Fruit fly (Drosophila melanogaster) whole organism, embryonic: ENCODE measurements around the gene CG44303.

Experiments
- CG10543 ChIP-seq: fragments of 200-800 bp; sonication (Bioruptor generic); optimal IDR thresholded peaks from 3 replicates; lab custom pipeline; 2017; ENCODE audit warnings: missing biosample characterization, mild to moderate bottlenecking, missing genetic modification characterization, moderate library complexity
- CG11504 ChIP-seq: fragments of 200-800 bp; sonication (Bioruptor generic); optimal IDR thresholded peaks from 3 replicates; lab custom pipeline; 2019; ENCODE audit warnings: missing biosample characterization, mild to moderate bottlenecking, missing genetic modification characterization, moderate library complexity
- CG14014 ChIP-seq: fragments of 200-800 bp; sonication (Bioruptor generic); IDR thresholded peaks from 2 replicates; pipeline ENCODE4 v1.3.6; 2022; ENCODE audit warnings: missing biosample characterization, missing genetic modification characterization
- CG1529 ChIP-seq: fragments of 200-800 bp; sonication (Bioruptor generic); optimal IDR thresholded peaks from 3 replicates; lab custom pipeline; 2018; ENCODE audit warnings: missing biosample characterization, missing genetic modification characterization
- CG15479 ChIP-seq: fragments of 200-800 bp; sonication (Bioruptor generic); optimal IDR thresholded peaks from 3 replicates; lab custom pipeline; 2019; ENCODE audit warnings: missing biosample characterization, mild to moderate bottlenecking, missing genetic modification characterization, moderate library complexity
- CG1603 ChIP-seq: fragments of 200-800 bp; sonication (Bioruptor generic); optimal IDR thresholded peaks from 2 replicates; lab custom pipeline; 2019; ENCODE audit warnings: missing biosample characterization, mild to moderate bottlenecking, missing genetic modification characterization, moderate library complexity
- CG18599 ChIP-seq: fragments of 200-800 bp; sonication (Bioruptor generic); optimal IDR thresholded peaks from 3 replicates; lab custom pipeline; 2017; ENCODE audit warnings: missing biosample characterization, missing genetic modification characterization, mild to moderate bottlenecking, moderate library complexity, missing genetic modification reagents
- CG30431 ChIP-seq: fragments of 200-800 bp; sonication (Bioruptor generic); optimal IDR thresholded peaks from 2 replicates; lab custom pipeline; 2017; ENCODE audit warnings: missing biosample characterization, missing genetic modification characterization
- CG31365 ChIP-seq: fragments of 200-800 bp; sonication (Bioruptor generic); optimal IDR thresholded peaks from 2 replicates; lab custom pipeline; 2018; ENCODE audit warnings: missing biosample characterization, mild to moderate bottlenecking, missing genetic modification characterization
- CG31441 ChIP-seq: fragments of 200-800 bp; sonication (Bioruptor generic); IDR thresholded peaks from 2 replicates; pipeline ENCODE4 v1.3.6; 2022; ENCODE audit warnings: missing biosample characterization, missing genetic modification characterization
- CG34376 ChIP-seq: fragments of 200-800 bp; sonication (Bioruptor generic); optimal IDR thresholded peaks from 2 replicates; lab custom pipeline; 2018; ENCODE audit warnings: missing biosample characterization, mild to moderate bottlenecking, missing genetic modification characterization
- CG3838 ChIP-seq: fragments of 200-800 bp; sonication (Bioruptor generic); optimal IDR thresholded peaks from 3 replicates; lab custom pipeline; 2016; ENCODE audit warnings: missing biosample characterization, missing genetic modification characterization
- CG4730 ChIP-seq: fragments of 200-800 bp; sonication (Bioruptor generic); IDR thresholded peaks from 2 replicates; pipeline ENCODE4 v1.3.6; 2022; ENCODE audit warnings: missing biosample characterization, missing genetic modification characterization
- CG6175 ChIP-seq: fragments of 200-800 bp; sonication (Bioruptor generic); IDR thresholded peaks from 3 replicates; pipeline ENCODE4 v1.3.6; 2022; ENCODE audit warnings: missing biosample characterization, missing genetic modification characterization
- CG6791 ChIP-seq: fragments of 200-800 bp; sonication (Bioruptor generic); IDR thresholded peaks from 3 replicates; pipeline ENCODE4 v1.3.6; 2022; ENCODE audit warnings: missing biosample characterization, missing genetic modification characterization; ENCODE audit not compliant: partially characterized antibody
- CG7928 ChIP-seq: fragments of 200-800 bp; sonication (Bioruptor generic); optimal IDR thresholded peaks from 2 replicates; lab custom pipeline; 2017; ENCODE audit warnings: missing biosample characterization, mild to moderate bottlenecking, missing genetic modification characterization
- CG8089 ChIP-seq: fragments of 200-800 bp; sonication (Bioruptor generic); optimal IDR thresholded peaks from 3 replicates; lab custom pipeline; 2016; ENCODE audit warnings: missing biosample characterization, missing genetic modification characterization
- CG8290 ChIP-seq, 3 experiments: fragments of 200-800 bp; sonication (Bioruptor generic); optimal IDR thresholded peaks; 2 replicates each; lab custom pipeline; 2016 to 2019; ENCODE audit warnings: missing biosample characterization in 3 of 3, missing genetic modification characterization in 3 of 3, mild to moderate bottlenecking in 2 of 3, moderate library complexity in 1 of 3
- CTCF ChIP-seq: fragments of 200-800 bp; sonication (Bioruptor generic); optimal IDR thresholded peaks from 2 replicates; lab custom pipeline; 2017; ENCODE audit warnings: missing biosample characterization, mild to moderate bottlenecking, missing genetic modification characterization, moderate library complexity
- Deaf1 ChIP-seq: fragments of 200-800 bp; optimal IDR thresholded peaks from 3 replicates; lab custom pipeline; 2019; ENCODE audit warnings: missing biosample characterization, mild to moderate bottlenecking, missing genetic modification characterization, moderate library complexity
- Dref ChIP-seq: fragments of 200-800 bp; sonication (Bioruptor generic); IDR thresholded peaks from 2 replicates; pipeline ENCODE4 v1.3.6; 2022; ENCODE audit warnings: missing biosample characterization, missing genetic modification characterization
- Drgx ChIP-seq: fragments of 200-800 bp; sonication (Bioruptor generic); IDR thresholded peaks from 2 replicates; pipeline ENCODE4 v1.3.6; 2022; ENCODE audit warnings: missing biosample characterization, missing genetic modification characterization
- Fer3 ChIP-seq: fragments of 200-800 bp; sonication (Bioruptor generic); optimal IDR thresholded peaks from 2 replicates; lab custom pipeline; 2018; ENCODE audit warnings: missing biosample characterization, mild to moderate bottlenecking, missing genetic modification characterization, moderate library complexity
- GATAe ChIP-seq: fragments of 200-800 bp; sonication (Bioruptor generic); conservative IDR thresholded peaks from 2 replicates; pipeline ENCODE4 v1.3.6; 2022; ENCODE audit warnings: missing biosample characterization, missing genetic modification characterization
- HmgD ChIP-seq: fragments of 200-800 bp; sonication (Bioruptor generic); optimal IDR thresholded peaks from 3 replicates; lab custom pipeline; 2016; ENCODE audit warnings: missing biosample characterization, missing genetic modification characterization
- Hr78 ChIP-seq, 2 experiments: fragments of 200-800 bp in 1 of 2; fragments of >200 bp in 1 of 2; sonication (Bioruptor generic) in 1 of 2; optimal IDR thresholded peaks; 2 replicates each; lab custom pipeline; 2017 to 2019; ENCODE audit warnings: missing biosample characterization in 2 of 2, missing genetic modification characterization in 2 of 2, mild to moderate bottlenecking in 1 of 2, moderate library complexity in 1 of 2
- Nf-YB ChIP-seq: fragments of 200-800 bp; sonication (Bioruptor generic); optimal IDR thresholded peaks from 3 replicates; lab custom pipeline; 2019; ENCODE audit warnings: missing biosample characterization, mild to moderate bottlenecking, missing genetic modification characterization, moderate library complexity
- Stat92E ChIP-seq, 3 experiments: fragments of >200 bp in 2 of 3; fragments of 200-800 bp in 1 of 3; sonication (Bioruptor generic) in 1 of 3; optimal IDR thresholded peaks; 2 replicates each; lab custom pipeline; 2017 to 2019; ENCODE audit warnings: missing biosample characterization in 3 of 3, missing genetic modification characterization in 3 of 3, mild to moderate bottlenecking in 1 of 3, moderate library complexity in 1 of 3
- Trl ChIP-seq, 3 experiments: fragments of >200 bp in 2 of 3; fragments of 200-800 bp in 1 of 3; sonication (Bioruptor generic) in 1 of 3; optimal IDR thresholded peaks; 2 replicates in 1 of 3; 3 replicates in 2 of 3; lab custom pipeline; 2016 to 2017; ENCODE audit warnings: missing biosample characterization in 1 of 3, missing genetic modification characterization in 1 of 3
- Xrp1 ChIP-seq: fragments of 200-800 bp; sonication (Bioruptor generic); IDR thresholded peaks from 2 replicates; pipeline ENCODE4 v1.3.6; 2022; ENCODE audit warnings: missing biosample characterization, missing genetic modification characterization
- bsh ChIP-seq, 2 experiments: fragments of 200-800 bp; sonication (Bioruptor generic); optimal IDR thresholded peaks; 2 replicates each; lab custom pipeline; 2017 to 2018; ENCODE audit warnings: mild to moderate bottlenecking in 2 of 2, missing biosample characterization in 2 of 2, missing genetic modification characterization in 2 of 2, moderate library complexity in 1 of 2
- cad ChIP-seq: fragments of >200 bp; optimal IDR thresholded peaks from 2 replicates; lab custom pipeline; 2017; ENCODE audit warnings: missing biosample characterization, missing genetic modification characterization
- ftz-f1 ChIP-seq: fragments of 200-800 bp; sonication (Bioruptor generic); optimal IDR thresholded peaks from 2 replicates; lab custom pipeline; 2016; ENCODE audit warnings: missing biosample characterization, missing genetic modification characterization
- fu2 ChIP-seq: fragments of 200-800 bp; sonication (Bioruptor generic); optimal IDR thresholded peaks from 2 replicates; lab custom pipeline; 2016; ENCODE audit warnings: missing biosample characterization, missing genetic modification characterization
- kah ChIP-seq: fragments of 200-800 bp; sonication (Bioruptor generic); optimal IDR thresholded peaks from 2 replicates; lab custom pipeline; 2018; ENCODE audit warnings: missing biosample characterization, mild to moderate bottlenecking, missing genetic modification characterization
- lbe ChIP-seq: fragments of 200-800 bp; sonication (Bioruptor generic); optimal IDR thresholded peaks from 2 replicates; lab custom pipeline; 2016; ENCODE audit warnings: missing biosample characterization, mild to moderate bottlenecking, missing genetic modification characterization
- maf-S ChIP-seq: fragments of 200-800 bp; sonication (Bioruptor generic); optimal IDR thresholded peaks from 2 replicates; lab custom pipeline; 2016; ENCODE audit warnings: missing biosample characterization, missing genetic modification characterization
- nom ChIP-seq: fragments of 200-800 bp; sonication (Bioruptor generic); optimal IDR thresholded peaks from 2 replicates; lab custom pipeline; 2017; ENCODE audit warnings: missing biosample characterization, missing genetic modification characterization, mild to moderate bottlenecking, moderate library complexity, missing genetic modification reagents
- pan ChIP-seq, 4 experiments: fragments of >200 bp in 3 of 4; fragments of 200-800 bp in 1 of 4; sonication (Bioruptor generic) in 1 of 4; optimal IDR thresholded peaks in 3 of 4; IDR thresholded peaks in 1 of 4; 2 replicates each; pipeline versions ENCODE4 v1.3.6 to Lab custom; 2017 to 2022; ENCODE audit warnings: missing biosample characterization in 2 of 4, missing genetic modification characterization in 2 of 4, mixed read lengths in 1 of 4
- pita ChIP-seq: fragments of 200-800 bp; sonication (Bioruptor generic); optimal IDR thresholded peaks from 2 replicates; lab custom pipeline; 2017; ENCODE audit warnings: missing biosample characterization, mild to moderate bottlenecking, missing genetic modification characterization
- sens ChIP-seq: fragments of 200-800 bp; sonication (Bioruptor generic); peaks from one replicate; lab custom pipeline; 2016; ENCODE audit warnings: missing biosample characterization, missing genetic modification characterization
- shn ChIP-seq: fragments of 200-800 bp; sonication (Bioruptor generic); optimal IDR thresholded peaks from 3 replicates; lab custom pipeline; 2016; ENCODE audit warnings: missing biosample characterization, missing genetic modification characterization
- stwl ChIP-seq: fragments of 200-800 bp; sonication (Bioruptor generic); optimal IDR thresholded peaks from 3 replicates; lab custom pipeline; 2018; ENCODE audit warnings: missing biosample characterization, mild to moderate bottlenecking, missing genetic modification characterization, moderate library complexity
- tap ChIP-seq: fragments of 200-800 bp; optimal IDR thresholded peaks from 3 replicates; lab custom pipeline; 2019; ENCODE audit warnings: missing biosample characterization, mild to moderate bottlenecking, missing genetic modification characterization, moderate library complexity
- tll ChIP-seq, 2 experiments: fragments of 200-800 bp in 1 of 2; fragments of >200 bp in 1 of 2; sonication (Bioruptor generic) in 1 of 2; optimal IDR thresholded peaks; 2 replicates each; lab custom pipeline; 2017 to 2019; ENCODE audit warnings: missing biosample characterization in 2 of 2, missing genetic modification characterization in 2 of 2, mild to moderate bottlenecking in 1 of 2, moderate library complexity in 1 of 2
- wor ChIP-seq: fragments of 200-800 bp; sonication (Bioruptor generic); IDR thresholded peaks from 2 replicates; pipeline ENCODE4 v1.3.6; 2022; ENCODE audit warnings: missing biosample characterization, missing genetic modification characterization

CG44303 gene

DNA sequence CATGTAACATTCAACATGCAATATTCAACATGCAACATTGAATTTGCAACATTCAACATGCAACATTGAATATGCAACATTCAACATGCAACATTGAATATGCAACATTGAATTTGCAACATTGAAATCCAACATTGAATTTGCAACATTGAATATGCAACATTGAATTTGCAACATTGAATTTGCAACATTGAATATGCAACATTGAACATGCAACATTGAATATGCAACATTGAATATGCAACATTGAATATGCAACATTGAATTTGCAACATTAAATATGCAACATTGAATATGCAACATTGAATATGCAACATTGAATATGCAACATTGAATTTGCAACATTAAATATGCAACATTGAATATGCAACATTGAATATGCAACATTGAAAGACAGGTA is 44.9 kb upstream of the CG44303 start:
- peak; percentile 53 for TF ChIP-seq CG11504
- TF ChIP-seq CG3838 (GFP tag; lab: Kevin White, UChicago) = peak; percentile 94

DNA sequence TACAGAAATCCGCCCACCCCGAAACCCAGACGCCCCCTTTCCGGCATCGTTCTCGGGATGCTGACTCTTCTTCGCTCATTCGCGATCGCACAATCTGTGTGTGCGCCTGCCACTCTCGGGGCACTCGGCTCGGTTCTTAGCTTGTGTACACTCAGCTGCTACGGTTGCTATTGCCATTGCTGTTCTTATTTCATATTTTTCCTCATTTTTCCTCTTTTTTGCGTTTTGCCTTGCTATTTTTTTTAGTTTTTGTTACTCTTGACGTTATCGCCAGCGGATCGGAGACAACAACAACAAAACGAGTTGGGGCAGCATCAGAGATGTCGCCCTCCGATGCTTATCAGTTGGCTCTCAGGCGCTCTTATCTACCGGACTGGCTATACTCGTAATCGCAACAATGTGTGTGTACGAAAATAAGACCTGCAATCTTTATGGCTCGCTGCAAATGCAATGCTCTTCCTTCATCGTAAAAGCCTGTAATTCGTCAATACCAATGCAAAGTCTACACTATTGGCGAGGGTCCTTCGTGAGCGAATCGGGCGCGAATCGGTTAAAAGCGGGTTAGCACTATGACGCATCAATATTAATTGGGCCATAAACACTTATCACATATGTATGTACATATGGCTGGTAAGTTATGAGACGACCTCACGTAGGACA is 43.5 kb upstream of the CG44303 start:
- peak; percentile 82 for TF ChIP-seq Drgx (GFP tag; lab: Robert Waterston, UW)
- TF ChIP-seq GATAe (GFP tag; lab: Robert Waterston, UW) = no peak
- no peak for TF ChIP-seq Nf-YB
- peak; percentile 30 for TF ChIP-seq CG15479 (GFP tag; lab: Kevin White, UChicago)
- peak; percentile 75 for TF ChIP-seq nom (GFP tag; lab: Kevin White, UChicago)
- peak; percentile 23 for TF ChIP-seq CG10543 (GFP tag; lab: Kevin White, UChicago)
- TF ChIP-seq CG34376 (GFP tag; lab: Kevin White, UChicago) = peak; percentile 15
- TF ChIP-seq pan (optimal IDR thresholded peaks at IDR 0.05; lab: Kevin White, UChicago) = no peak
- TF ChIP-seq pan (GFP tag; optimal IDR thresholded peaks at IDR 0.05 in 1 of 2, IDR thresholded peaks at IDR 0.05 in 1 of 2) = no peak
- no peak for TF ChIP-seq Xrp1
- no peak for TF ChIP-seq CG30431
- TF ChIP-seq CG1603 (tag; lab: Kevin White, UChicago) = no peak
- no peak for TF ChIP-seq CG14014
- no peak for TF ChIP-seq lbe (GFP tag; lab: Kevin White, UChicago)
- no peak for TF ChIP-seq kah (GFP tag; lab: Kevin White, UChicago)
- peak in 1 of 2 experiments; percentile 74 for TF ChIP-seq bsh (GFP tag; optimal IDR thresholded peaks at IDR 0.05; lab: Kevin White, UChicago)
- TF ChIP-seq CG6175 (GFP tag; lab: Robert Waterston, UW) = peak; percentile 72; the same call in 2 of the 3 replicates
- TF ChIP-seq Fer3 = no peak
- no peak for TF ChIP-seq shn (GFP tag; lab: Kevin White, UChicago)
- no peak for TF ChIP-seq CG7928 (GFP tag; lab: Kevin White, UChicago)
- no peak for TF ChIP-seq fu2 (GFP tag; lab: Kevin White, UChicago)
- TF ChIP-seq CG31441 (GFP tag; lab: Robert Waterston, UW) = no peak
- no peak for TF ChIP-seq Dref (GFP tag; lab: Robert Waterston, UW)
- no peak for TF ChIP-seq ftz-f1 (GFP tag; lab: Kevin White, UChicago)
- no peak for TF ChIP-seq CG4730 (GFP tag; lab: Robert Waterston, UW)
- no peak for TF ChIP-seq CG8089 (GFP tag; lab: Kevin White, UChicago)
- TF ChIP-seq Deaf1 = peak; percentile 55
- TF ChIP-seq Trl (optimal IDR thresholded peaks at IDR 0.05; lab: Kevin White, UChicago) = peak in 1 of 2 experiments; percentile 12
- TF ChIP-seq Trl (GFP tag; optimal IDR thresholded peaks at IDR 0.05; lab: Kevin White, UChicago) = no peak

DNA sequence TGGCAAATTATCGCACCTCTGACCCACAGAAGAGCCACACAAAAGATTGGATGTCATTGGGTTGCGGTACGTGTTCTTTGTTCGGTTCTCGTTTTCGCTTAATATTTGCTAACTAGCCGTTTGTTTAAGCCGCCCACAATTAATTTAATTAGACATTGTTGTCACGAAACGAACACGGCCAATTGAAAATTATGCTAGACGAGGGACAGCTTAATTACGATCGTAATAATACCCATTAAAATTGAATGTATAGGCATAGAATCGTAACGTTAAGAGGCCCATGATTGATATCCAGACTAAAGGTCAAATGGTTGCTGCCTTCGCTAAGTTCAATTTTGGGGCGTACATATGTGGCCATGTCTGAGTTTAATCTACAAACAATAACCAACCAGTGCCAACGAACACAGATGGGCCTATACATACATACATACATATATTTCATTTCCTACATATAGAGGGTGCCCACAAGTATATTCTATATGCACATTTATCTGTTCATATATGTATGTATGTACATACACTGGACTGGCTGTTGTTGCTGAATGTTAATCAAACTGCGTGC is 41.5 kb upstream of the CG44303 start:
- TF ChIP-seq pita (GFP tag; lab: Kevin White, UChicago) (peak; percentile 19), CG18599 (GFP tag; lab: Kevin White, UChicago) (no peak), stwl (tag; lab: Kevin White, UChicago) (peak; percentile 18), CG31365 (no peak), wor (GFP tag; lab: Robert Waterston, UW) (0 out of 2 replicates have a peak, but pooled peaks have one; percentile 13), cad (no peak), CG6791 (GFP tag; lab: Robert Waterston, UW) (peak; percentile 80), CTCF (peak; percentile 61), Hr78 (GFP tag; optimal IDR thresholded peaks at IDR 0.05; lab: Kevin White, UChicago) (peak in 1 of 2 experiments; percentile 100), maf-S (no peak), CG1529 (GFP tag; lab: Kevin White, UChicago) (no peak), Stat92E (GFP tag; optimal IDR thresholded peaks at IDR 0.05; lab: Kevin White, UChicago) (no peak), CG8290 (GFP tag; optimal IDR thresholded peaks at IDR 0.05; lab: Kevin White, UChicago) (peak; percentile 100), CG8290 (tag; optimal IDR thresholded peaks at IDR 0.05; lab: Kevin White, UChicago) (no peak), tll (GFP tag; optimal IDR thresholded peaks at IDR 0.05; lab: Kevin White, UChicago) (peak; percentile 13 to 27), HmgD (no peak), sens (GFP tag; lab: Kevin White, UChicago) (peak; percentile 42), tap (tag; lab: Kevin White, UChicago) (no peak)
